Fruit fly (Drosophila melanogaster) whole organism, embryonic: Measurements from ENCODE around the gene Clc.
A peak's percentile ranks its signal among the peaks of the same experiment; 100 is the strongest.

Source experiments
- Abd-B ChIP-seq: fragments of 200-800 bp; sonication (Bioruptor generic); optimal IDR thresholded peaks from 2 replicates; lab custom pipeline; 2018; ENCODE audit warnings: missing biosample characterization, mild to moderate bottlenecking, missing genetic modification characterization, moderate library complexity
- Ada2b ChIP-seq: fragments of 200-800 bp; sonication (Bioruptor generic); IDR thresholded peaks from 2 replicates; pipeline ENCODE4 v1.3.6; 2022; ENCODE audit warnings: missing biosample characterization, missing genetic modification characterization
- Atf3 ChIP-seq: fragments of 200-800 bp; sonication (Bioruptor generic); optimal IDR thresholded peaks from 3 replicates; lab custom pipeline; 2016; ENCODE audit warnings: missing biosample characterization, missing genetic modification characterization
- B-H2 ChIP-seq: fragments of 200-800 bp; sonication (Bioruptor generic); optimal IDR thresholded peaks from 2 replicates; lab custom pipeline; 2018; ENCODE audit warnings: missing biosample characterization, mild to moderate bottlenecking, missing genetic modification characterization
- CG1024 ChIP-seq: fragments of 200-800 bp; sonication (Bioruptor generic); IDR thresholded peaks from 2 replicates; pipeline ENCODE4 v1.3.6; 2022; ENCODE audit warnings: missing biosample characterization, missing genetic modification characterization
- CG10959 ChIP-seq: fragments of 200-800 bp; sonication (Bioruptor generic); IDR thresholded peaks from 2 replicates; pipeline ENCODE4 v1.3.6; 2022; ENCODE audit warnings: missing biosample characterization, missing genetic modification characterization
- CG11504 ChIP-seq: fragments of 200-800 bp; sonication (Bioruptor generic); optimal IDR thresholded peaks from 3 replicates; lab custom pipeline; 2019; ENCODE audit warnings: missing biosample characterization, mild to moderate bottlenecking, missing genetic modification characterization, moderate library complexity
- CG11560 ChIP-seq: fragments of 200-800 bp; sonication (Bioruptor generic); IDR thresholded peaks from 3 replicates; pipeline ENCODE4 v1.3.6; 2022; ENCODE audit warnings: missing biosample characterization, missing genetic modification characterization
- CG12104 ChIP-seq: fragments of 200-800 bp; sonication (Bioruptor generic); optimal IDR thresholded peaks from 3 replicates; lab custom pipeline; 2016; ENCODE audit warnings: missing biosample characterization, missing genetic modification characterization
- CG13775 ChIP-seq: fragments of 200-800 bp; sonication (Bioruptor generic); optimal IDR thresholded peaks from 3 replicates; lab custom pipeline; 2017; ENCODE audit warnings: missing biosample characterization, mild to moderate bottlenecking, missing genetic modification characterization
- CG30403 ChIP-seq: fragments of 200-800 bp; sonication (Bioruptor generic); optimal IDR thresholded peaks from 3 replicates; lab custom pipeline; 2016; ENCODE audit warnings: missing biosample characterization, missing genetic modification characterization
- CG31365 ChIP-seq: fragments of 200-800 bp; sonication (Bioruptor generic); optimal IDR thresholded peaks from 2 replicates; lab custom pipeline; 2018; ENCODE audit warnings: missing biosample characterization, mild to moderate bottlenecking, missing genetic modification characterization
- CG32532 ChIP-seq: fragments of 200-800 bp; sonication (Bioruptor generic); IDR thresholded peaks from 2 replicates; pipeline ENCODE4 v1.3.6; 2022; ENCODE audit warnings: missing biosample characterization, missing genetic modification characterization
- CG32767 ChIP-seq: fragments of 200-800 bp; sonication (Bioruptor generic); IDR thresholded peaks from 2 replicates; pipeline ENCODE4 v1.3.6; 2022; ENCODE audit warnings: missing biosample characterization, missing genetic modification characterization
- CG34422 ChIP-seq: fragments of 200-800 bp; sonication (Bioruptor generic); IDR thresholded peaks from 3 replicates; pipeline ENCODE4 v1.3.6; 2022; ENCODE audit warnings: missing biosample characterization, missing genetic modification characterization
- CG3838 ChIP-seq: fragments of 200-800 bp; sonication (Bioruptor generic); optimal IDR thresholded peaks from 3 replicates; lab custom pipeline; 2016; ENCODE audit warnings: missing biosample characterization, missing genetic modification characterization
- CG42726 ChIP-seq: fragments of 200-800 bp; sonication (Bioruptor generic); IDR thresholded peaks from 2 replicates; pipeline ENCODE4 v1.3.6; 2022; ENCODE audit warnings: missing biosample characterization, missing genetic modification characterization; ENCODE audit not compliant: partially characterized antibody
- CG4854 ChIP-seq: fragments of 200-800 bp; sonication (Bioruptor generic); optimal IDR thresholded peaks from 2 replicates; lab custom pipeline; 2016; ENCODE audit warnings: missing biosample characterization, missing genetic modification characterization, inconsistent platforms
- CG5953 ChIP-seq: fragments of 200-800 bp; sonication (Bioruptor generic); IDR thresholded peaks from 2 replicates; pipeline ENCODE4 v1.3.6; 2022; ENCODE audit warnings: missing biosample characterization, missing genetic modification characterization
- CG7928 ChIP-seq: fragments of 200-800 bp; sonication (Bioruptor generic); optimal IDR thresholded peaks from 2 replicates; lab custom pipeline; 2017; ENCODE audit warnings: missing biosample characterization, mild to moderate bottlenecking, missing genetic modification characterization
- CG9817 ChIP-seq: fragments of 200-800 bp; sonication (Bioruptor generic); optimal IDR thresholded peaks from 2 replicates; lab custom pipeline; 2018; ENCODE audit warnings: missing biosample characterization, mild to moderate bottlenecking, missing genetic modification characterization, moderate library complexity
- CG9932 ChIP-seq: fragments of 200-800 bp; sonication (Bioruptor generic); IDR thresholded peaks from 2 replicates; pipeline ENCODE4 v1.3.6; 2022; ENCODE audit warnings: missing biosample characterization, missing genetic modification characterization
- CTCF ChIP-seq: fragments of 200-800 bp; sonication (Bioruptor generic); optimal IDR thresholded peaks from 2 replicates; lab custom pipeline; 2017; ENCODE audit warnings: missing biosample characterization, mild to moderate bottlenecking, missing genetic modification characterization, moderate library complexity
- Chrac-16 ChIP-seq: fragments of 200-800 bp; sonication (Bioruptor generic); optimal IDR thresholded peaks from 3 replicates; lab custom pipeline; 2016; ENCODE audit warnings: missing biosample characterization, missing genetic modification characterization
- Gsc ChIP-seq: fragments of 200-800 bp; sonication (Bioruptor generic); IDR thresholded peaks from 2 replicates; pipeline ENCODE4 v1.3.6; 2022; ENCODE audit warnings: missing biosample characterization, missing genetic modification characterization
- HmgD ChIP-seq: fragments of 200-800 bp; sonication (Bioruptor generic); optimal IDR thresholded peaks from 3 replicates; lab custom pipeline; 2016; ENCODE audit warnings: missing biosample characterization, missing genetic modification characterization
- Lim3 ChIP-seq: fragments of 200-800 bp; sonication (Bioruptor generic); IDR thresholded peaks from 2 replicates; pipeline ENCODE4 v1.3.6; 2022; ENCODE audit warnings: missing biosample characterization, missing genetic modification characterization
- Mes4 ChIP-seq: fragments of 200-800 bp; sonication (Bioruptor generic); optimal IDR thresholded peaks from 2 replicates; lab custom pipeline; 2016; ENCODE audit warnings: missing biosample characterization, missing genetic modification characterization
- Rfx ChIP-seq: fragments of 200-800 bp; sonication (Bioruptor generic); IDR thresholded peaks from 2 replicates; pipeline ENCODE4 v1.3.6; 2022; ENCODE audit warnings: missing biosample characterization, missing genetic modification characterization
- Tbp ChIP-seq: fragments of >200 bp; optimal IDR thresholded peaks from 2 replicates; lab custom pipeline; 2018; ENCODE audit warnings: missing biosample characterization, missing genetic modification characterization
- amos ChIP-seq: fragments of 200-800 bp; sonication (Bioruptor generic); IDR thresholded peaks from 2 replicates; pipeline ENCODE4 v1.3.6; 2022; ENCODE audit warnings: missing biosample characterization, missing genetic modification characterization; ENCODE audit not compliant: partially characterized antibody
- br ChIP-seq: fragments of >200 bp; optimal IDR thresholded peaks from 2 replicates; lab custom pipeline; 2017
- btn ChIP-seq: fragments of 200-800 bp; sonication (Bioruptor generic); optimal IDR thresholded peaks from 2 replicates; lab custom pipeline; 2016; ENCODE audit warnings: missing biosample characterization, missing genetic modification characterization
- chm ChIP-seq: fragments of 200-800 bp; sonication (Bioruptor generic); IDR thresholded peaks from 2 replicates; pipeline ENCODE4 v1.3.6; 2022; ENCODE audit warnings: missing biosample characterization, missing genetic modification characterization
- ci ChIP-seq: fragments of 200-800 bp; sonication (Bioruptor generic); IDR thresholded peaks from 3 replicates; pipeline ENCODE4 v1.3.6; 2022; ENCODE audit warnings: missing biosample characterization, missing genetic modification characterization
- croc ChIP-seq: fragments of 200-800 bp; sonication (Bioruptor generic); conservative IDR thresholded peaks from 3 replicates; pipeline ENCODE4 v1.3.6; 2022; ENCODE audit warnings: missing biosample characterization, missing genetic modification characterization
- dm ChIP-seq: fragments of 200-800 bp; sonication (Bioruptor generic); optimal IDR thresholded peaks from 3 replicates; lab custom pipeline; 2016; ENCODE audit warnings: missing biosample characterization, missing genetic modification characterization
- dpn ChIP-seq, 2 experiments: fragments of 200-800 bp; sonication (Bioruptor generic); optimal IDR thresholded peaks; 3 replicates each; lab custom pipeline; 2016; ENCODE audit warnings: missing biosample characterization in 2 of 2, missing genetic modification characterization in 2 of 2
- ems ChIP-seq: fragments of 200-800 bp; sonication (Bioruptor generic); optimal IDR thresholded peaks from 3 replicates; lab custom pipeline; 2016; ENCODE audit warnings: missing biosample characterization, missing genetic modification characterization
- fd64A ChIP-seq: fragments of 200-800 bp; sonication (Bioruptor generic); optimal IDR thresholded peaks from 3 replicates; lab custom pipeline; 2018; ENCODE audit warnings: missing biosample characterization, mild to moderate bottlenecking, missing genetic modification characterization
- grn ChIP-seq: fragments of 200-800 bp; sonication (Bioruptor generic); optimal IDR thresholded peaks from 3 replicates; lab custom pipeline; 2017; ENCODE audit warnings: missing biosample characterization, missing genetic modification characterization
- hbn ChIP-seq: fragments of 200-800 bp; sonication (Bioruptor generic); IDR thresholded peaks from 2 replicates; pipeline ENCODE4 v1.3.6; 2022; ENCODE audit warnings: missing biosample characterization, missing genetic modification characterization; ENCODE audit not compliant: partially characterized antibody
- jing ChIP-seq: fragments of 200-800 bp; sonication (Bioruptor generic); optimal IDR thresholded peaks from 2 replicates; lab custom pipeline; 2018; ENCODE audit warnings: missing biosample characterization, mild to moderate bottlenecking, missing genetic modification characterization
- kay ChIP-seq: fragments of 200-800 bp; sonication (Bioruptor generic); optimal IDR thresholded peaks from 2 replicates; lab custom pipeline; 2016; ENCODE audit warnings: missing biosample characterization, missing genetic modification characterization
- kni ChIP-seq: fragments of 200-800 bp; sonication (Bioruptor generic); optimal IDR thresholded peaks from 3 replicates; lab custom pipeline; 2017; ENCODE audit warnings: mild to moderate bottlenecking, missing biosample characterization, missing genetic modification reagents, missing genetic modification characterization
- luna ChIP-seq: fragments of 200-800 bp; sonication (Bioruptor generic); optimal IDR thresholded peaks from 2 replicates; lab custom pipeline; 2016; ENCODE audit warnings: missing biosample characterization, missing genetic modification characterization
- mirr ChIP-seq: fragments of 200-800 bp; sonication (Bioruptor generic); optimal IDR thresholded peaks from 3 replicates; lab custom pipeline; 2018; ENCODE audit warnings: missing biosample characterization, mild to moderate bottlenecking, missing genetic modification characterization
- pros ChIP-seq: fragments of 200-800 bp; sonication (Bioruptor generic); optimal IDR thresholded peaks from 3 replicates; lab custom pipeline; 2019; ENCODE audit warnings: missing biosample characterization, mild to moderate bottlenecking, missing genetic modification characterization, moderate library complexity
- ro ChIP-seq: fragments of 200-800 bp; sonication (Bioruptor generic); IDR thresholded peaks from 2 replicates; pipeline ENCODE4 v1.3.6; 2022; ENCODE audit warnings: missing biosample characterization, missing genetic modification characterization
- sd ChIP-seq: fragments of 200-800 bp; sonication (Bioruptor generic); optimal IDR thresholded peaks from 3 replicates; lab custom pipeline; 2018; ENCODE audit warnings: missing biosample characterization, mild to moderate bottlenecking, missing genetic modification characterization, moderate library complexity
- sisA ChIP-seq: fragments of 200-800 bp; sonication (Bioruptor generic); IDR thresholded peaks from 2 replicates; pipeline ENCODE4 v1.3.6; 2022; ENCODE audit warnings: missing biosample characterization, missing genetic modification characterization
- wek ChIP-seq: fragments of 200-800 bp; sonication (Bioruptor generic); optimal IDR thresholded peaks from 3 replicates; lab custom pipeline; 2018; ENCODE audit warnings: missing biosample characterization, mild to moderate bottlenecking, missing genetic modification characterization, moderate library complexity

Gene Clc

DNA sequence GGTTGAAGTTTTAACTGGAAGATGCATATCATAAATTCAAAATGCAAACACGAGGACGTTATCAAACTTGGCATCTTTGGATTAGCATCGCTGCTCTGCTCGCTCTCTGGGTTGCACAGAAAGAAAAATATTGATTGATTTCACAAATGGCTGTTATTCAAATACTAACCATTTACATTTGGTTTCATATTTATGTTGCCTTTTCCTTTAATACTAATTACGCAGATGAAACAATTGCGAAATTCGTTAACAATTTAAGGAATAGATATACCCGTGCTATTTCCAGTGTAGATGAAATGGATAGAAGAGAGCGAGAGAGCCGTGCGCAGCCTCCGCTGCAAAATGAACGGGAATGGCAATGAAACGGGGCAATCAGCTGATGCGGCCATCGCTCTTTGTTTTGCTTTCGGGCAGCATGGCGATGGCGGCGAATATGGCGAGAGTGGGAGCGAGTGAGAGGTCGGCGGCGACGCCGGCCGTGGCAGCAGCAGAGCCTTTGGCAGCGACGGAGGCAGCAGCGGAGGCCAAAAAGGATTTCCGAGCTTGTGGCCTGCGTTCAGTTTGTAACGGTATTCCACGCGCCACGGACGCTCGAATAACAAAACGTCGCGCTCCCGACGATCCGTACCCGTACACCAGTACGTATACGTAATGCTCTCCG lies 6.8 kb downstream of the Clc start, which contains the start of gene rdgC (continued):
- peak; percentile 86 for TF ChIP-seq luna
- TF ChIP-seq CG5953 (GFP tag; lab: Robert Waterston, UW), result peak; percentile 93
- peak; percentile 93 for TF ChIP-seq jing (GFP tag; lab: Kevin White, UChicago)
- TF ChIP-seq B-H2 (GFP tag; lab: Kevin White, UChicago), result peak; percentile 66
- peak; percentile 99 for TF ChIP-seq ci (GFP tag; lab: Robert Waterston, UW)
- TF ChIP-seq CG11560, result peak; percentile 83
- peak; percentile 95 for TF ChIP-seq btn (GFP tag; lab: Kevin White, UChicago)
- peak; percentile 89 for TF ChIP-seq grn (GFP tag; lab: Kevin White, UChicago)
- peak; percentile 80 for TF ChIP-seq sd (tag; lab: Kevin White, UChicago)
- TF ChIP-seq HmgD (GFP tag; lab: Kevin White, UChicago), result peak; percentile 95
- TF ChIP-seq croc (GFP tag; lab: Robert Waterston, UW), result peak; percentile 87
- peak; percentile 96 for TF ChIP-seq dpn (GFP tag; optimal IDR thresholded peaks at IDR 0.05; lab: Kevin White, UChicago)
- TF ChIP-seq kay (GFP tag; lab: Kevin White, UChicago), result peak; percentile 91
- TF ChIP-seq Atf3 (GFP tag; lab: Kevin White, UChicago), result peak; percentile 89
- peak; percentile 98 for TF ChIP-seq Ada2b
- TF ChIP-seq Gsc (GFP tag; lab: Robert Waterston, UW), result peak; percentile 84
- TF ChIP-seq amos (GFP tag; lab: Robert Waterston, UW), result 0 out of 2 replicates have a peak, but pooled peaks have one; percentile 17
- no peak for TF ChIP-seq br (lab: Kevin White, UChicago)
- 0 out of 2 replicates have a peak, but pooled peaks have one; percentile 13 for TF ChIP-seq CG42726 (GFP tag; lab: Robert Waterston, UW)
- peak; percentile 94 for TF ChIP-seq ems (GFP tag; lab: Kevin White, UChicago)
- TF ChIP-seq CG32532 (GFP tag; lab: Robert Waterston, UW), result peak; percentile 97
- peak; percentile 93 for TF ChIP-seq mirr (GFP tag; lab: Kevin White, UChicago)
- TF ChIP-seq CG3838 (GFP tag; lab: Kevin White, UChicago), result peak; percentile 75
- TF ChIP-seq ro (GFP tag; lab: Robert Waterston, UW), result peak; percentile 82
- peak; percentile 94 for TF ChIP-seq CG4854 (GFP tag; lab: Kevin White, UChicago)
- peak; percentile 82 for TF ChIP-seq CG10959 (GFP tag; lab: Robert Waterston, UW)
- peak; percentile 62 for TF ChIP-seq CTCF (GFP tag; lab: Kevin White, UChicago)
- TF ChIP-seq CG13775 (GFP tag; lab: Kevin White, UChicago), result peak; percentile 87
- peak; percentile 89 for TF ChIP-seq wek
- peak; percentile 77 for TF ChIP-seq CG7928
- TF ChIP-seq Lim3 (GFP tag; lab: Robert Waterston, UW), result peak; percentile 93
- peak; percentile 89 for TF ChIP-seq CG9932 (GFP tag; lab: Robert Waterston, UW)
- peak; percentile 93 for TF ChIP-seq Mes4 (GFP tag; lab: Kevin White, UChicago)
- peak; percentile 98 for TF ChIP-seq Rfx (GFP tag; lab: Robert Waterston, UW)
- TF ChIP-seq kni (GFP tag; lab: Kevin White, UChicago), result no peak
- peak; percentile 96 for TF ChIP-seq Abd-B (GFP tag; lab: Kevin White, UChicago)
- peak; percentile 90 for TF ChIP-seq Chrac-16 (GFP tag; lab: Kevin White, UChicago)
- TF ChIP-seq CG32767 (GFP tag; lab: Robert Waterston, UW), result peak; percentile 95
- TF ChIP-seq CG11504 (tag; lab: Kevin White, UChicago), result peak; percentile 96
- peak; percentile 94 for TF ChIP-seq CG1024 (GFP tag; lab: Robert Waterston, UW)
- TF ChIP-seq dm, result peak; percentile 86
- TF ChIP-seq CG30403, result peak; percentile 95
- TF ChIP-seq hbn, result no peak
- TF ChIP-seq CG34422 (GFP tag; lab: Robert Waterston, UW), result peak; percentile 95
- no peak for TF ChIP-seq pros (GFP tag; lab: Kevin White, UChicago)
- peak; percentile 90 for TF ChIP-seq CG12104 (GFP tag; lab: Kevin White, UChicago)
- peak; percentile 85 for TF ChIP-seq fd64A (GFP tag; lab: Kevin White, UChicago)
- TF ChIP-seq CG9817 (tag; lab: Kevin White, UChicago), result peak; percentile 91
- TF ChIP-seq CG31365 (tag; lab: Kevin White, UChicago), result peak; percentile 89
- peak; percentile 93 for TF ChIP-seq chm (GFP tag; lab: Robert Waterston, UW)
- TF ChIP-seq Tbp (GFP tag; lab: Kevin White, UChicago), result no peak
- peak; percentile 95 for TF ChIP-seq sisA (GFP tag; lab: Robert Waterston, UW)
